Worm (Caenorhabditis elegans): Measurements from ENCODE around the gene C03A7.2.

The C03A7.2 gene

DNA sequence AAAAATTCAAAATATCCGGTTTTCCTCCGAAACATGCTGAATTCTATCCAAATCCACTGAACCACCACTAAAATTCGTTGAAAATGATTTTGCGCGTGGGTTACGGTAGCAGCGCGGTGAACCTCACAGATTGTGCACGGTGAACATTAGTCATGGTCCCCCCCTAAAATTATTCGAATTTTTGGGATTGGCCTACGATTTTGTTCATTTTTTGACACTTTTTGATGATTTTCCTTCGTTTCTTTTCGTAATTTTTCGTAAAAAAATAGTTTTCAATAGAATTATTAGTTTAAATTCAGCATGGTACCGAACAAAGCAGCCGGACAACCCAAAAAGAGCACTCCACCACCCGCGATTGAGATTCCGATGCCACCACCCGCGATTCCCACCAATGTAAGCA lies at the start of gene C03A7.2:
C03A7.2 (plus strand) TSS at position 301 of the 400 bp plus-strand sequence.
- TF ChIP-seq unc-62 (GFP tag; optimal IDR thresholded peaks at IDR 0.05) (no peak), tbx-2 (tag; optimal IDR thresholded peaks at IDR 0.05) (no peak), zag-1 (tag; optimal IDR thresholded peaks at IDR 0.05) (no peak), egl-27 (tag; optimal IDR thresholded peaks at IDR 0.05) (no peak), fos-1 (tag; optimal IDR thresholded peaks at IDR 0.05) (no peak), jun-1 (tag; optimal IDR thresholded peaks at IDR 0.05) (no peak), hmg-11 (tag; optimal IDR thresholded peaks at IDR 0.05) (no peak), ZK546.5 (tag; optimal IDR thresholded peaks at IDR 0.05) (no peak), ztf-4 (tag; optimal IDR thresholded peaks at IDR 0.05) (no peak), lsy-12 (tag; optimal IDR thresholded peaks at IDR 0.05) (no peak), aly-2 (tag; optimal IDR thresholded peaks at IDR 0.05) (no peak), nhr-237 (tag; optimal IDR thresholded peaks at IDR 0.05) (no peak), nhr-76 (tag; optimal IDR thresholded peaks at IDR 0.05) (no peak), nfya-1 (tag; optimal IDR thresholded peaks at IDR 0.05; ENCODE audit: insufficient read depth) (no peak), nhr-11 (tag; optimal IDR thresholded peaks at IDR 0.05) (no peak), nhr-25 (tag; optimal IDR thresholded peaks at IDR 0.05) (no peak), sea-2 (GFP tag; optimal IDR thresholded peaks at IDR 0.05) (no peak), snpc-4 (tag; optimal IDR thresholded peaks at IDR 0.05) (no peak)

DNA sequence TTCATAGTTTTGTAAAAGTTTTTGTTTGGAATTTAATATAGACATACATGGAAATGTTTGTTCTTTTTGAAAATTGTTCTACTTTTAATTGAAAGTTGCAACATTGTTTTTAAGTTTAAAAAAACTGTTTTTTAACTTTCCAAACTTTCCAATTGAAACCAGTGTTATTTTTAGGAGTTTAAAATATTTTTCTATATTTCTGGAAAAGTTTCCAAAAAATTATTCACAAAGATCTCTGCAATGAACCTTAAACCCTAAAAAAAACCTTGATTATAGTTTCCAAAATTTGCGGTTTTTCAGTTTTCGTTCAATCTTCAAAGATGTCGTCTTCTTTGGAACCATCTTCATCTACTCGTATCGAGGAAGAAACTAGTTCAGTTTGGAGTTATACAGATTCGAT lies 49.3 kb upstream of the C03A7.2 start, which contains the start of gene F14F9.4:
F14F9.4 (plus strand) TSS at position 301 of the 400 bp plus-strand sequence.
- no peak for TF ChIP-seq egl-5 (tag; optimal IDR thresholded peaks at IDR 0.05)
- no peak for TF ChIP-seq lin-15B (tag; optimal IDR thresholded peaks at IDR 0.05)
- no peak for TF ChIP-seq ceh-16 (tag; optimal IDR thresholded peaks at IDR 0.05)
- TF ChIP-seq mdl-1 (tag; optimal IDR thresholded peaks at IDR 0.05), result no peak
- TF ChIP-seq sea-2 (GFP tag; optimal IDR thresholded peaks at IDR 0.05), result no peak
- TF ChIP-seq zag-1 (tag; optimal IDR thresholded peaks at IDR 0.05), result no peak

DNA sequence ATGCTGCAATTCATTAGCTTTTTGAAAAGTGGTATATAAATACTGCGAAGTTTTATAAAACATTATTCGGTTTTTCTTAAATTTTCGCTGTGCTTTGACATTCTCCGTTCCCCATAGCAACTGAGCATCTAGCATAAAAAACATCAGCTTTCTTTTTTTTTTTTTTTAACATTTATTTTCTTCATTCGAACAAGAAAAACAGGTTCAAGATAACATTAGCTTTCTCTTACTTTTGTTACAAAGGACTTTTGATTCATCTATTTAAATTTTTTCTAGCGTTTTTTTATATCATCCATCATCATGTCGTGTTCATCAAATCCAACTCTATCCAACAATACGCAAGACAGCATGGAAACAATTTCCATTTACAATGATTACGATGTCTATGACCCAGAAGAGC lies 43.8 kb upstream of the C03A7.2 start, which contains the start of gene F14F9.3:
F14F9.3 (plus strand) TSS at position 301 of the 400 bp plus-strand sequence.
- TF ChIP-seq eor-1 (tag; optimal IDR thresholded peaks at IDR 0.05) (no peak), nhr-77 (tag; optimal IDR thresholded peaks at IDR 0.05) (no peak), elt-1 (tag; optimal IDR thresholded peaks at IDR 0.05) (no peak), snpc-4 (tag; optimal IDR thresholded peaks at IDR 0.05) (no peak), lin-15B (tag; optimal IDR thresholded peaks at IDR 0.05) (no peak), ceh-28 (tag; optimal IDR thresholded peaks at IDR 0.05) (no peak), ztf-11 (tag; optimal IDR thresholded peaks at IDR 0.05) (no peak), nhr-67 (tag; optimal IDR thresholded peaks at IDR 0.05) (no peak), lsy-12 (tag; optimal IDR thresholded peaks at IDR 0.05) (no peak), elt-2 (tag; optimal IDR thresholded peaks at IDR 0.05) (no peak), nhr-43 (tag; optimal IDR thresholded peaks at IDR 0.05; ENCODE audit: poor library complexity, severe bottlenecking) (no peak), skn-1 (tag; optimal IDR thresholded peaks at IDR 0.05) (no peak), ztf-4 (tag; optimal IDR thresholded peaks at IDR 0.05) (no peak), nhr-12 (tag; optimal IDR thresholded peaks at IDR 0.05) (no peak), nhr-76 (tag; optimal IDR thresholded peaks at IDR 0.05) (no peak)

DNA sequence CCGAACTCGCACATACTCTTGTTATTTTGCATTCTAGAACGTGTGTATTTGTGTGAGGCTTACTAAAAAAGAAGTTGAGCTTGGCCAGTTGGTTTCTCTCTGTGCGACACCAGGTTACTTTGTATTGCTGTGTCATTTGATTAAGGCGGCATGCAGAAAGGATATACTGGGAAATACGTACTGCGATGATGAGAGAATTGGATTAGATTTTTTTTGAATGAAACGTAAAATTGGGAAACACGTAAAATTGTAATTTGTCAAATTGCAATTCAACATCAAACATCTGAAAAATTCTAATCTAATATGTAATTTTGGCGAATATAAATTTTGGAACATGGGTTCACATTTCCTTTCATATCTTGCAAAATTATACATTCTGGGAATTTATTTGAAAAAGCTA lies 37.9 kb upstream of the C03A7.2 start, which contains the start of gene srh-129:
srh-129 (minus strand) TSS at position 101 of the 400 bp plus-strand sequence.
- TF ChIP-seq jun-1 (tag; optimal IDR thresholded peaks at IDR 0.05), result no peak
- TF ChIP-seq egl-5 (tag; optimal IDR thresholded peaks at IDR 0.05), result no peak
- TF ChIP-seq fkh-10 (GFP tag; optimal IDR thresholded peaks at IDR 0.05), result no peak
- no peak for TF ChIP-seq skn-1 (tag; optimal IDR thresholded peaks at IDR 0.05)
- no peak for TF ChIP-seq hmg-11 (tag; optimal IDR thresholded peaks at IDR 0.05)
- TF ChIP-seq ceh-9 (tag; optimal IDR thresholded peaks at IDR 0.05), result no peak
- TF ChIP-seq eor-1 (tag; optimal IDR thresholded peaks at IDR 0.05), result no peak
- TF ChIP-seq zag-1 (tag; optimal IDR thresholded peaks at IDR 0.05), result no peak
- TF ChIP-seq pqm-1 (tag; optimal IDR thresholded peaks at IDR 0.05), result no peak
- no peak for TF ChIP-seq ztf-4 (tag; optimal IDR thresholded peaks at IDR 0.05)
- TF ChIP-seq ceh-82 (tag; optimal IDR thresholded peaks at IDR 0.05), result no peak
- no peak for TF ChIP-seq nhr-23 (tag; optimal IDR thresholded peaks at IDR 0.05)
- TF ChIP-seq ZK546.5 (tag; optimal IDR thresholded peaks at IDR 0.05), result no peak

All from whole organism, L3 larva.